Fruit fly (Drosophila melanogaster) whole organism, prepupa: ENCODE measurements around the gene RhoGAP15B.

Experiments used
- Blimp-1 ChIP-seq: fragments of 200-800 bp; sonication (Bioruptor generic); optimal IDR thresholded peaks from 3 replicates; lab custom pipeline; 2017; ENCODE audit warnings: missing biosample characterization, missing genetic modification characterization, mild to moderate bottlenecking, moderate library complexity, missing genetic modification reagents
- CG10631 ChIP-seq: fragments of 200-800 bp; sonication (Bioruptor generic); optimal IDR thresholded peaks from 2 replicates; lab custom pipeline; 2016; ENCODE audit warnings: missing biosample characterization, missing genetic modification characterization
- CG10669 ChIP-seq: fragments of 200-800 bp; sonication (Bioruptor generic); optimal IDR thresholded peaks from 3 replicates; lab custom pipeline; 2018; ENCODE audit warnings: missing biosample characterization, mild to moderate bottlenecking, missing genetic modification characterization, moderate library complexity
- CG11294 ChIP-seq: fragments of 200-800 bp; sonication (Bioruptor generic); IDR thresholded peaks from 2 replicates; pipeline ENCODE4 v1.3.6; 2022; ENCODE audit warnings: missing biosample characterization, missing genetic modification characterization
- CG15336 ChIP-seq: fragments of 200-800 bp; sonication (Bioruptor generic); IDR thresholded peaks from 2 replicates; pipeline ENCODE4 v1.3.6; 2022; ENCODE audit warnings: missing biosample characterization, missing genetic modification characterization
- CG1621 ChIP-seq: fragments of 200-800 bp; sonication (Bioruptor generic); optimal IDR thresholded peaks from 3 replicates; lab custom pipeline; 2018; ENCODE audit warnings: missing biosample characterization, mild to moderate bottlenecking, missing genetic modification characterization
- CG16779 ChIP-seq: fragments of 200-800 bp; sonication (Bioruptor generic); optimal IDR thresholded peaks from 3 replicates; lab custom pipeline; 2017; ENCODE audit warnings: missing biosample characterization, mild to moderate bottlenecking, missing genetic modification characterization
- CG3032 ChIP-seq: fragments of 200-800 bp; optimal IDR thresholded peaks from 2 replicates; lab custom pipeline; 2019; ENCODE audit warnings: missing biosample characterization, mild to moderate bottlenecking, missing genetic modification characterization, moderate library complexity
- CG32006 ChIP-seq: fragments of 200-800 bp; sonication (Bioruptor generic); optimal IDR thresholded peaks from 3 replicates; lab custom pipeline; 2017; ENCODE audit warnings: missing biosample characterization, mild to moderate bottlenecking, missing genetic modification characterization
- CG34406 ChIP-seq: fragments of 200-800 bp; sonication (Bioruptor generic); optimal IDR thresholded peaks from 3 replicates; lab custom pipeline; 2016; ENCODE audit warnings: missing biosample characterization, missing genetic modification characterization
- CG3919 ChIP-seq: fragments of 200-800 bp; sonication (Bioruptor generic); optimal IDR thresholded peaks from 3 replicates; lab custom pipeline; 2016; ENCODE audit warnings: missing biosample characterization, missing genetic modification characterization
- CG4318 ChIP-seq: fragments of 200-800 bp; sonication (Bioruptor generic); optimal IDR thresholded peaks from 3 replicates; lab custom pipeline; 2017; ENCODE audit warnings: missing biosample characterization, mild to moderate bottlenecking, missing genetic modification characterization
- CG6163 ChIP-seq: fragments of 200-800 bp; sonication (Bioruptor generic); IDR thresholded peaks from 3 replicates; pipeline ENCODE4 v1.3.6; 2022; ENCODE audit warnings: missing biosample characterization, missing genetic modification characterization
- CG6276 ChIP-seq: fragments of 200-800 bp; sonication (Bioruptor generic); optimal IDR thresholded peaks from 2 replicates; lab custom pipeline; 2017; ENCODE audit warnings: missing biosample characterization, mild to moderate bottlenecking, missing genetic modification characterization
- CG6792 ChIP-seq: fragments of 200-800 bp; sonication (Bioruptor generic); optimal IDR thresholded peaks from 3 replicates; lab custom pipeline; 2016; ENCODE audit warnings: missing biosample characterization, missing genetic modification characterization
- CG6808 ChIP-seq: fragments of 200-800 bp; sonication (Bioruptor generic); optimal IDR thresholded peaks from 3 replicates; lab custom pipeline; 2017; ENCODE audit warnings: missing biosample characterization, missing genetic modification characterization, mild to moderate bottlenecking, moderate library complexity, missing genetic modification reagents
- CG6854 ChIP-seq: fragments of 200-800 bp; sonication (Bioruptor generic); optimal IDR thresholded peaks from 2 replicates; lab custom pipeline; 2017; ENCODE audit warnings: missing biosample characterization, mild to moderate bottlenecking, missing genetic modification characterization
- CG8119 ChIP-seq: fragments of 200-800 bp; sonication (Bioruptor generic); IDR thresholded peaks from 3 replicates; pipeline ENCODE4 v1.3.6; 2022; ENCODE audit warnings: missing biosample characterization, missing genetic modification characterization
- CG8319 ChIP-seq: fragments of 200-800 bp; sonication (Bioruptor generic); optimal IDR thresholded peaks from 3 replicates; lab custom pipeline; 2016; ENCODE audit warnings: missing biosample characterization, missing genetic modification characterization
- CG8632 ChIP-seq: fragments of 200-800 bp; sonication (Bioruptor generic); optimal IDR thresholded peaks from 3 replicates; lab custom pipeline; 2016; ENCODE audit warnings: missing biosample characterization, missing genetic modification characterization
- CG9139 ChIP-seq: fragments of 200-800 bp; sonication (Bioruptor generic); optimal IDR thresholded peaks from 3 replicates; lab custom pipeline; 2017; ENCODE audit warnings: missing biosample characterization, mild to moderate bottlenecking, missing genetic modification characterization
- Eip93F ChIP-seq: fragments of 200-800 bp; sonication (Bioruptor generic); optimal IDR thresholded peaks from 2 replicates; lab custom pipeline; 2016; ENCODE audit warnings: missing biosample characterization, mild to moderate bottlenecking, missing genetic modification characterization
- Ets96B ChIP-seq: fragments of 200-800 bp; optimal IDR thresholded peaks from 2 replicates; lab custom pipeline; 2019; ENCODE audit warnings: missing biosample characterization, mild to moderate bottlenecking, missing genetic modification characterization, moderate library complexity
- Hr38 ChIP-seq: sonication (Bioruptor generic); optimal IDR thresholded peaks from 2 replicates; lab custom pipeline; 2016; ENCODE audit warnings: missing biosample characterization, missing genetic modification characterization
- Lpt ChIP-seq: fragments of 200-800 bp; sonication (Bioruptor generic); optimal IDR thresholded peaks from 3 replicates; lab custom pipeline; 2016; ENCODE audit warnings: missing biosample characterization, missing genetic modification characterization
- Met ChIP-seq: fragments of 200-800 bp; sonication (Bioruptor generic); optimal IDR thresholded peaks from 3 replicates; lab custom pipeline; 2016; ENCODE audit warnings: missing biosample characterization, missing genetic modification characterization
- OdsH ChIP-seq: fragments of 200-800 bp; sonication (Bioruptor generic); optimal IDR thresholded peaks from 3 replicates; lab custom pipeline; 2016; ENCODE audit warnings: missing biosample characterization, missing genetic modification characterization
- Smox ChIP-seq: fragments of 200-800 bp; sonication (Bioruptor generic); optimal IDR thresholded peaks from 3 replicates; lab custom pipeline; 2016; ENCODE audit warnings: missing biosample characterization, missing genetic modification characterization
- Sox14 ChIP-seq: fragments of 200-800 bp; sonication (Bioruptor generic); optimal IDR thresholded peaks from 3 replicates; lab custom pipeline; 2016; ENCODE audit warnings: missing biosample characterization, missing genetic modification characterization
- Sox15 ChIP-seq: fragments of 200-800 bp; sonication (Bioruptor generic); optimal IDR thresholded peaks from 3 replicates; lab custom pipeline; 2016; ENCODE audit warnings: missing biosample characterization, missing genetic modification characterization
- achi ChIP-seq: fragments of 200-800 bp; sonication (Bioruptor generic); optimal IDR thresholded peaks from 3 replicates; lab custom pipeline; 2016; ENCODE audit warnings: missing biosample characterization, missing genetic modification characterization
- acj6 ChIP-seq: fragments of 200-800 bp; sonication (Bioruptor generic); optimal IDR thresholded peaks from 3 replicates; lab custom pipeline; 2016; ENCODE audit warnings: missing biosample characterization, missing genetic modification characterization
- cyc ChIP-seq: fragments of 200-800 bp; sonication (Bioruptor generic); optimal IDR thresholded peaks from 3 replicates; lab custom pipeline; 2016; ENCODE audit warnings: missing biosample characterization, missing genetic modification characterization
- dac ChIP-seq: fragments of 200-800 bp; sonication (Bioruptor generic); optimal IDR thresholded peaks from 2 replicates; lab custom pipeline; 2017; ENCODE audit warnings: missing biosample characterization, mild to moderate bottlenecking, missing genetic modification characterization
- eg ChIP-seq: fragments of 200-800 bp; sonication (Bioruptor generic); IDR thresholded peaks from 3 replicates; pipeline ENCODE4 v1.3.6; 2022; ENCODE audit warnings: missing biosample characterization, missing genetic modification characterization
- esn ChIP-seq: fragments of 200-800 bp; sonication (Bioruptor generic); optimal IDR thresholded peaks from 2 replicates; lab custom pipeline; 2016; ENCODE audit warnings: missing biosample characterization, mild to moderate bottlenecking, missing genetic modification characterization, moderate library complexity
- fd59A ChIP-seq: fragments of 200-800 bp; sonication (Bioruptor generic); optimal IDR thresholded peaks from 2 replicates; lab custom pipeline; 2017; ENCODE audit warnings: missing biosample characterization, mild to moderate bottlenecking, missing genetic modification characterization, missing genetic modification reagents
- fd85E ChIP-seq: fragments of 200-800 bp; sonication (Bioruptor generic); optimal IDR thresholded peaks from 3 replicates; lab custom pipeline; 2016; ENCODE audit warnings: missing biosample characterization, missing genetic modification characterization
- fkh ChIP-seq: fragments of 200-800 bp; sonication (Bioruptor generic); optimal IDR thresholded peaks from 3 replicates; lab custom pipeline; 2017; ENCODE audit warnings: missing biosample characterization, mild to moderate bottlenecking, missing genetic modification characterization, moderate library complexity
- lz ChIP-seq: fragments of 200-800 bp; sonication (Bioruptor generic); optimal IDR thresholded peaks from 3 replicates; lab custom pipeline; 2016; ENCODE audit warnings: missing biosample characterization, missing genetic modification characterization
- net ChIP-seq: fragments of 200-800 bp; sonication (Bioruptor generic); optimal IDR thresholded peaks from 3 replicates; lab custom pipeline; 2016; ENCODE audit warnings: missing biosample characterization, missing genetic modification characterization
- pdm3 ChIP-seq: fragments of 200-800 bp; sonication (Bioruptor generic); optimal IDR thresholded peaks from 3 replicates; lab custom pipeline; 2016; ENCODE audit warnings: missing biosample characterization, missing genetic modification characterization
- salr ChIP-seq, 2 experiments: fragments of 200-800 bp; sonication (Bioruptor generic); optimal IDR thresholded peaks; 3 replicates each; lab custom pipeline; 2016 to 2018; ENCODE audit warnings: missing biosample characterization in 2 of 2, missing genetic modification characterization in 2 of 2, mild to moderate bottlenecking in 1 of 2
- spab ChIP-seq: fragments of 200-800 bp; sonication (Bioruptor generic); optimal IDR thresholded peaks from 2 replicates; lab custom pipeline; 2017; ENCODE audit warnings: missing biosample characterization, mild to moderate bottlenecking, missing genetic modification characterization, missing genetic modification reagents
- ss ChIP-seq, 2 experiments: fragments of 200-800 bp; sonication (Bioruptor generic); optimal IDR thresholded peaks; 2 replicates in 1 of 2; 3 replicates in 1 of 2; lab custom pipeline; 2017 to 2018; ENCODE audit warnings: mild to moderate bottlenecking in 2 of 2, missing biosample characterization in 2 of 2, missing genetic modification characterization in 2 of 2, moderate library complexity in 1 of 2
- svp ChIP-seq: fragments of 200-800 bp; sonication (Bioruptor generic); peaks from one replicate; lab custom pipeline; 2016; ENCODE audit warnings: missing biosample characterization, missing genetic modification characterization
- vri ChIP-seq: fragments of 200-800 bp; sonication (Bioruptor generic); optimal IDR thresholded peaks from 3 replicates; lab custom pipeline; 2016; ENCODE audit warnings: missing biosample characterization, mild to moderate bottlenecking, missing genetic modification characterization

The RhoGAP15B gene

DNA sequence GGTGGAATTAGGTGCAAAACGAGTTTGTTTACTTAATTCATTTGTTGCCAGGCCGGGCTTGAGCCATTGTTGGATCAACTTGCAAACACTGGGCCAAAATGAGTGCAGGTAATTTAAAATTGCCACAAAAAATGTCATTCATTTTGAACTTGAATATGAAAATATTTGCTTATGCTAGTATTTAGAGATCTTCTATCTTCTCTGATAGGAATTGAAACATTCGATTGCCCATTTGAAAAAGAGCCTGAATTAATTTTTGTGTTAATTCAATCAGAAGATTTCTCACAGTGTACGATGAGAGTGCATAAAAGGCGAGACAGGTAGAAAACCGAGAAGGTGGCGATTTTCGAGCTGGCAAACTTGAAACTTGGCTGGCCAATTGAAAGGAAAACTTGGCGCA, 23.4 kb downstream of the RhoGAP15B start (continued):
- TF ChIP-seq Hr38 (no peak), fkh (no peak), CG16779 (no peak), CG10631 (GFP tag; lab: Kevin White, UChicago) (peak; percentile 65), CG32006 (GFP tag; lab: Kevin White, UChicago) (peak; percentile 88), CG6808 (GFP tag; lab: Kevin White, UChicago) (peak; percentile 66), Lpt (GFP tag; lab: Kevin White, UChicago) (peak; percentile 81), dac (GFP tag; lab: Kevin White, UChicago) (peak; percentile 68), CG8319 (GFP tag; lab: Kevin White, UChicago) (peak; percentile 3), Sox14 (GFP tag; lab: Kevin White, UChicago) (peak; percentile 63), CG8119 (GFP tag; lab: Robert Waterston, UW) (peak; percentile 83), Eip93F (GFP tag; lab: Kevin White, UChicago) (no peak), esn (GFP tag; lab: Kevin White, UChicago) (peak; percentile 70), eg (GFP tag; lab: Robert Waterston, UW) (peak; percentile 85), Sox15 (GFP tag; lab: Kevin White, UChicago) (peak; percentile 39), CG6163 (GFP tag; lab: Robert Waterston, UW) (peak; percentile 85), CG6792 (GFP tag; lab: Kevin White, UChicago) (peak; percentile 59), CG3919 (GFP tag; lab: Kevin White, UChicago) (peak; percentile 74), OdsH (GFP tag; lab: Kevin White, UChicago) (peak; percentile 66), cyc (GFP tag; lab: Kevin White, UChicago) (peak; percentile 58)

dm6 chrX:16967415-16967814, 24.3 kb downstream of the RhoGAP15B start:
- TF ChIP-seq CG34406: no peak
- TF ChIP-seq pdm3 (GFP tag; lab: Kevin White, UChicago): peak; percentile 65
- peak; percentile 46 for TF ChIP-seq net
- no peak for TF ChIP-seq CG8119 (GFP tag; lab: Robert Waterston, UW)
- TF ChIP-seq Sox14 (GFP tag; lab: Kevin White, UChicago): peak; percentile 49
- TF ChIP-seq CG11294: no peak
- TF ChIP-seq CG6808 (GFP tag; lab: Kevin White, UChicago): peak; percentile 20
- peak; percentile 71 for TF ChIP-seq svp (GFP tag; lab: Kevin White, UChicago)
- no peak for TF ChIP-seq CG8632
- 0 out of 3 replicates have a peak, but pooled peaks have one; percentile 16 for TF ChIP-seq eg (GFP tag; lab: Robert Waterston, UW)
- peak; percentile 29 for TF ChIP-seq Ets96B (tag; lab: Kevin White, UChicago)
- TF ChIP-seq CG3919 (GFP tag; lab: Kevin White, UChicago): peak; percentile 79
- peak; percentile 74 for TF ChIP-seq CG1621 (tag; lab: Kevin White, UChicago)
- peak; percentile 30 for TF ChIP-seq CG8319 (GFP tag; lab: Kevin White, UChicago)
- peak; percentile 59 for TF ChIP-seq fd59A (GFP tag; lab: Kevin White, UChicago)
- no peak for TF ChIP-seq CG6276 (GFP tag; lab: Kevin White, UChicago)
- no peak for TF ChIP-seq fd85E (GFP tag; lab: Kevin White, UChicago)
- peak; percentile 10 for TF ChIP-seq dac (GFP tag; lab: Kevin White, UChicago)
- TF ChIP-seq CG10669: peak; percentile 45
- no peak for TF ChIP-seq Eip93F (GFP tag; lab: Kevin White, UChicago)
- no peak for TF ChIP-seq fkh
- peak; percentile 41 for TF ChIP-seq Smox (GFP tag; lab: Kevin White, UChicago)
- TF ChIP-seq cyc (GFP tag; lab: Kevin White, UChicago): peak; percentile 64
- peak; percentile 59 for TF ChIP-seq acj6
- TF ChIP-seq Blimp-1 (GFP tag; lab: Kevin White, UChicago): peak; percentile 52
- TF ChIP-seq CG16779: no peak
- TF ChIP-seq CG10631 (GFP tag; lab: Kevin White, UChicago): peak; percentile 31
- peak; percentile 60 for TF ChIP-seq lz (GFP tag; lab: Kevin White, UChicago)
- peak in 1 of 2 experiments; percentile 37 for TF ChIP-seq salr (GFP tag; optimal IDR thresholded peaks at IDR 0.05; lab: Kevin White, UChicago)
- TF ChIP-seq achi: peak; percentile 26
- TF ChIP-seq Sox15 (GFP tag; lab: Kevin White, UChicago): no peak
- TF ChIP-seq CG6854 (GFP tag; lab: Kevin White, UChicago): peak; percentile 71
- TF ChIP-seq spab (GFP tag; lab: Kevin White, UChicago): no peak
- no peak for TF ChIP-seq CG15336 (GFP tag; lab: Robert Waterston, UW)
- TF ChIP-seq vri (GFP tag; lab: Kevin White, UChicago): peak; percentile 6
- peak; percentile 57 for TF ChIP-seq CG3032 (tag; lab: Kevin White, UChicago)
- no peak for TF ChIP-seq Hr38
- TF ChIP-seq Met (GFP tag; lab: Kevin White, UChicago): peak; percentile 71
- TF ChIP-seq CG4318 (GFP tag; lab: Kevin White, UChicago): no peak
- peak; percentile 47 for TF ChIP-seq CG9139
- TF ChIP-seq ss (GFP tag; optimal IDR thresholded peaks at IDR 0.05; lab: Kevin White, UChicago): peak; percentile 26 to 50
- TF ChIP-seq CG6792 (GFP tag; lab: Kevin White, UChicago): peak; percentile 41
- peak; percentile 70 for TF ChIP-seq CG6163 (GFP tag; lab: Robert Waterston, UW)
